In genomic region chr3R:25069569-25069968, dm6 we compare ENCODE assay signal across 1 fruit fly cellular context.
TF ChIP-seq lines count a peak whose summit lies in the region.

TSS of gene Stt3B (minus strand) at chr3R:25069637.
TSS of gene CG11839 (plus strand) at chr3R:25069927.

TF ChIP-seq in whole organism, embryonic, 481 proteins besides CTCF, POLR2A, EP300 and RAD21 (continued from another document and continues in another):
- peak; percentile 75 for TF ChIP-seq Chrac-16 (GFP tag; optimal IDR thresholded peaks at IDR 0.05; lab: Kevin White, UChicago)
- no peak for TF ChIP-seq ap (GFP tag; IDR thresholded peaks at IDR 0.05; lab: Robert Waterston, UW)
- TF ChIP-seq ems (GFP tag; optimal IDR thresholded peaks at IDR 0.05; lab: Kevin White, UChicago) = peak; percentile 82
- peak; percentile 69 for TF ChIP-seq CG13296 (GFP tag; optimal IDR thresholded peaks at IDR 0.05; lab: Kevin White, UChicago)
- peak; percentile 24 for TF ChIP-seq fd96Cb (tag; optimal IDR thresholded peaks at IDR 0.05; lab: Kevin White, UChicago)
- TF ChIP-seq CG3726 (GFP tag; IDR thresholded peaks at IDR 0.05; lab: Robert Waterston, UW) = no peak
- no peak for TF ChIP-seq Sox102F (GFP tag; optimal IDR thresholded peaks at IDR 0.05; lab: Kevin White, UChicago)
- no peak for TF ChIP-seq D19A (tag; optimal IDR thresholded peaks at IDR 0.05; lab: Kevin White, UChicago)
- TF ChIP-seq CG1792 (GFP tag; optimal IDR thresholded peaks at IDR 0.05; lab: Kevin White, UChicago) = peak; percentile 73
- TF ChIP-seq CG12219 (GFP tag; optimal IDR thresholded peaks at IDR 0.05; lab: Kevin White, UChicago) = no peak
- TF ChIP-seq CG12071 (GFP tag; optimal IDR thresholded peaks at IDR 0.05; lab: Kevin White, UChicago) = no peak
- TF ChIP-seq slbo (GFP tag; IDR thresholded peaks at IDR 0.05; lab: Robert Waterston, UW) = no peak; the same call in 1 of the 2 replicates
- no peak for TF ChIP-seq ash1 (GFP tag; optimal IDR thresholded peaks at IDR 0.05; lab: Kevin White, UChicago)
- TF ChIP-seq Dip2 (GFP tag; IDR thresholded peaks at IDR 0.05; lab: Robert Waterston, UW) = no peak
- TF ChIP-seq CG11456 (GFP tag; IDR thresholded peaks at IDR 0.05; lab: Robert Waterston, UW) = no peak
- TF ChIP-seq CG9797 (GFP tag; optimal IDR thresholded peaks at IDR 0.05; lab: Kevin White, UChicago) = peak; percentile 39
- TF ChIP-seq aop (GFP tag; IDR thresholded peaks at IDR 0.05; lab: Robert Waterston, UW) = no peak
- TF ChIP-seq CG34224 (GFP tag; IDR thresholded peaks at IDR 0.05; lab: Robert Waterston, UW; ENCODE audit: partially characterized antibody) = peak; percentile 93
- TF ChIP-seq Lhr (GFP tag; optimal IDR thresholded peaks at IDR 0.05; lab: Kevin White, UChicago) = no peak
- TF ChIP-seq ci (GFP tag; IDR thresholded peaks at IDR 0.05; lab: Robert Waterston, UW) = no peak
- TF ChIP-seq CG4328 (GFP tag; optimal IDR thresholded peaks at IDR 0.05; lab: Kevin White, UChicago) = peak; percentile 41
- TF ChIP-seq crc (GFP tag; optimal IDR thresholded peaks at IDR 0.05; lab: Kevin White, UChicago) = peak; percentile 74
- no peak for TF ChIP-seq CG2678 (tag; optimal IDR thresholded peaks at IDR 0.05; lab: Kevin White, UChicago)
- no peak for TF ChIP-seq Lim3 (GFP tag; IDR thresholded peaks at IDR 0.05; lab: Robert Waterston, UW)
- peak; percentile 93 for TF ChIP-seq Sin3A (optimal IDR thresholded peaks at IDR 0.05; lab: Kevin White, UChicago)
- peak; percentile 81 for TF ChIP-seq shn (GFP tag; optimal IDR thresholded peaks at IDR 0.05; lab: Kevin White, UChicago)
- no peak for TF ChIP-seq CG10274 (GFP tag; optimal IDR thresholded peaks at IDR 0.05; lab: Kevin White, UChicago)
- TF ChIP-seq Six4 (GFP tag; optimal IDR thresholded peaks at IDR 0.05; lab: Kevin White, UChicago) = peak; percentile 74
- TF ChIP-seq Rx (GFP tag; IDR thresholded peaks at IDR 0.05; lab: Robert Waterston, UW) = no peak
- no peak for TF ChIP-seq Vsx1 (GFP tag; optimal IDR thresholded peaks at IDR 0.05; lab: Kevin White, UChicago)
- no peak for TF ChIP-seq bsh (GFP tag; optimal IDR thresholded peaks at IDR 0.05; lab: Kevin White, UChicago)
- TF ChIP-seq Xrp1 (GFP tag; IDR thresholded peaks at IDR 0.05; lab: Robert Waterston, UW) = peak; percentile 62; the same call in 1 of the 2 replicates
- no peak for TF ChIP-seq CG5180 (GFP tag; optimal IDR thresholded peaks at IDR 0.05; lab: Kevin White, UChicago)
- peak; percentile 75 for TF ChIP-seq chn (GFP tag; optimal IDR thresholded peaks at IDR 0.05; lab: Kevin White, UChicago)
- no peak for TF ChIP-seq kah (GFP tag; optimal IDR thresholded peaks at IDR 0.05; lab: Kevin White, UChicago)
- TF ChIP-seq CG7372 (GFP tag; IDR thresholded peaks at IDR 0.05; lab: Robert Waterston, UW) = peak; percentile 70
- peak; percentile 23 for TF ChIP-seq CG7745 (tag; optimal IDR thresholded peaks at IDR 0.05; lab: Kevin White, UChicago)
- no peak for TF ChIP-seq danr (GFP tag; IDR thresholded peaks at IDR 0.05; lab: Robert Waterston, UW)
- no peak for TF ChIP-seq CG8765 (GFP tag; IDR thresholded peaks at IDR 0.05; lab: Robert Waterston, UW)
- TF ChIP-seq abd-A (tag; optimal IDR thresholded peaks at IDR 0.05; lab: Kevin White, UChicago) = no peak
- TF ChIP-seq CG15073 (GFP tag; optimal IDR thresholded peaks at IDR 0.05; lab: Kevin White, UChicago) = no peak
- peak in 1 of 2 experiments; percentile 35 for TF ChIP-seq tll (GFP tag; optimal IDR thresholded peaks at IDR 0.05; lab: Kevin White, UChicago)
- TF ChIP-seq ase (GFP tag; IDR thresholded peaks at IDR 0.05; lab: Robert Waterston, UW) = no peak; the same call in 2 of the 3 replicates
- no peak for TF ChIP-seq dmrt99B (tag; optimal IDR thresholded peaks at IDR 0.05; lab: Kevin White, UChicago)
- peak; percentile 76 for TF ChIP-seq pfk (GFP tag; optimal IDR thresholded peaks at IDR 0.05; lab: Kevin White, UChicago)
- TF ChIP-seq CG17359 (tag; optimal IDR thresholded peaks at IDR 0.05; lab: Kevin White, UChicago) = no peak
- TF ChIP-seq CG6654 (GFP tag; optimal IDR thresholded peaks at IDR 0.05; lab: Kevin White, UChicago) = no peak
- TF ChIP-seq CG7963 (GFP tag; IDR thresholded peaks at IDR 0.05; lab: Robert Waterston, UW; ENCODE audit: partially characterized antibody) = peak; percentile 66; the same call in 2 of the 3 replicates
- no peak for TF ChIP-seq tio (GFP tag; optimal IDR thresholded peaks at IDR 0.05; lab: Kevin White, UChicago)
- peak; percentile 78 for TF ChIP-seq CG4424 (GFP tag; optimal IDR thresholded peaks at IDR 0.05; lab: Kevin White, UChicago)
- TF ChIP-seq CG31224 (GFP tag; IDR thresholded peaks at IDR 0.05; lab: Robert Waterston, UW) = no peak
- peak; percentile 56; the same call in 1 of the 2 replicates for TF ChIP-seq CG17328 (GFP tag; IDR thresholded peaks at IDR 0.05; lab: Robert Waterston, UW)
- peak; percentile 48 for TF ChIP-seq zen (tag; optimal IDR thresholded peaks at IDR 0.05; lab: Kevin White, UChicago)
- TF ChIP-seq ind (GFP tag; optimal IDR thresholded peaks at IDR 0.05; lab: Kevin White, UChicago) = peak; percentile 81
- no peak for TF ChIP-seq p53 (GFP tag; optimal IDR thresholded peaks at IDR 0.05; lab: Kevin White, UChicago)
- no peak for TF ChIP-seq CG16815 (GFP tag; optimal IDR thresholded peaks at IDR 0.05; lab: Kevin White, UChicago)
- TF ChIP-seq pita (GFP tag; optimal IDR thresholded peaks at IDR 0.05; lab: Kevin White, UChicago) = no peak
- TF ChIP-seq cato (GFP tag; optimal IDR thresholded peaks at IDR 0.05; lab: Kevin White, UChicago; ENCODE audit: borderline replicate concordance) = no peak
- no peak for TF ChIP-seq gcm (GFP tag; optimal IDR thresholded peaks at IDR 0.05; lab: Kevin White, UChicago)
- no peak for TF ChIP-seq ab (GFP tag; optimal IDR thresholded peaks at IDR 0.05; lab: Kevin White, UChicago)
- TF ChIP-seq cg (GFP tag; optimal IDR thresholded peaks at IDR 0.05; lab: Kevin White, UChicago) = no peak
- no peak for TF ChIP-seq CG11695 (GFP tag; IDR thresholded peaks at IDR 0.05; lab: Robert Waterston, UW)
- no peak for TF ChIP-seq pb (GFP tag; optimal IDR thresholded peaks at IDR 0.05; lab: Kevin White, UChicago)
- TF ChIP-seq CG33557 (GFP tag; optimal IDR thresholded peaks at IDR 0.05; lab: Kevin White, UChicago) = peak; percentile 54
- no peak for TF ChIP-seq fd102C (GFP tag; optimal IDR thresholded peaks at IDR 0.05; lab: Kevin White, UChicago)
- peak; percentile 72 for TF ChIP-seq bab2 (GFP tag; optimal IDR thresholded peaks at IDR 0.05; lab: Kevin White, UChicago)
- peak; percentile 32 for TF ChIP-seq CG8089 (GFP tag; optimal IDR thresholded peaks at IDR 0.05; lab: Kevin White, UChicago)
- peak; percentile 72 for TF ChIP-seq CG15601 (tag; optimal IDR thresholded peaks at IDR 0.05; lab: Kevin White, UChicago)
- TF ChIP-seq CG15696 (tag; optimal IDR thresholded peaks at IDR 0.05; lab: Kevin White, UChicago) = peak; percentile 58
- peak; percentile 70; the same call in 1 of the 2 replicates for TF ChIP-seq nerfin-2 (GFP tag; IDR thresholded peaks at IDR 0.05; lab: Robert Waterston, UW; ENCODE audit: partially characterized antibody)
- TF ChIP-seq CG12236 (GFP tag; optimal IDR thresholded peaks at IDR 0.05; lab: Kevin White, UChicago) = peak; percentile 46
- peak; percentile 77 for TF ChIP-seq pnt (GFP tag; optimal IDR thresholded peaks at IDR 0.05; lab: Kevin White, UChicago)
- TF ChIP-seq PHDP (tag; optimal IDR thresholded peaks at IDR 0.05; lab: Kevin White, UChicago) = peak; percentile 59
- peak; percentile 30 for TF ChIP-seq CG7987 (GFP tag; optimal IDR thresholded peaks at IDR 0.05; lab: Kevin White, UChicago)
- peak; percentile 6 for TF ChIP-seq CG3407 (GFP tag; optimal IDR thresholded peaks at IDR 0.05; lab: Kevin White, UChicago)
- 0 out of 2 replicates have a peak, but pooled peaks have one; percentile 23 for TF ChIP-seq esg (GFP tag; conservative IDR thresholded peaks at IDR 0.05; lab: Robert Waterston, UW)
- TF ChIP-seq Bgb (GFP tag; IDR thresholded peaks at IDR 0.05; lab: Robert Waterston, UW; ENCODE audit: partially characterized antibody) = peak; percentile 91
- no peak for TF ChIP-seq seq (GFP tag; IDR thresholded peaks at IDR 0.05; lab: Robert Waterston, UW)
- no peak for TF ChIP-seq CG18619 (GFP tag; optimal IDR thresholded peaks at IDR 0.05; lab: Kevin White, UChicago)
- TF ChIP-seq Deaf1 (tag; optimal IDR thresholded peaks at IDR 0.05; lab: Kevin White, UChicago) = no peak
- no peak for TF ChIP-seq GATAe (GFP tag; conservative IDR thresholded peaks at IDR 0.05; lab: Robert Waterston, UW)
- TF ChIP-seq CG31441 (GFP tag; IDR thresholded peaks at IDR 0.05; lab: Robert Waterston, UW) = no peak
- peak; percentile 53 for TF ChIP-seq Mes4 (GFP tag; optimal IDR thresholded peaks at IDR 0.05; lab: Kevin White, UChicago)
- TF ChIP-seq CG1603 (tag; optimal IDR thresholded peaks at IDR 0.05; lab: Kevin White, UChicago) = peak; percentile 93
- no peak for TF ChIP-seq CG11696 (GFP tag; IDR thresholded peaks at IDR 0.05; lab: Robert Waterston, UW)
- TF ChIP-seq CG9215 (GFP tag; IDR thresholded peaks at IDR 0.05; lab: Robert Waterston, UW) = no peak
- TF ChIP-seq grau (tag; optimal IDR thresholded peaks at IDR 0.05; lab: Kevin White, UChicago) = peak; percentile 73
- TF ChIP-seq dimm (GFP tag; IDR thresholded peaks at IDR 0.05; lab: Robert Waterston, UW) = no peak
- no peak for TF ChIP-seq Gsc (GFP tag; IDR thresholded peaks at IDR 0.05; lab: Robert Waterston, UW)
- TF ChIP-seq CG31365 (tag; optimal IDR thresholded peaks at IDR 0.05; lab: Kevin White, UChicago) = no peak
- peak; percentile 78 for TF ChIP-seq tx (GFP tag; optimal IDR thresholded peaks at IDR 0.05; lab: Kevin White, UChicago)
- TF ChIP-seq CG32767 (GFP tag; IDR thresholded peaks at IDR 0.05; lab: Robert Waterston, UW) = no peak
- TF ChIP-seq CG13894 (tag; optimal IDR thresholded peaks at IDR 0.05; lab: Kevin White, UChicago) = no peak
- TF ChIP-seq nmo (GFP tag; optimal IDR thresholded peaks at IDR 0.05; lab: Kevin White, UChicago) = peak; percentile 88
- peak; percentile 55 to 82 for TF ChIP-seq chif (GFP tag; optimal IDR thresholded peaks at IDR 0.05; lab: Kevin White, UChicago)
- no peak; the same call in 1 of the 2 replicates for TF ChIP-seq Ptx1 (GFP tag; IDR thresholded peaks at IDR 0.05; lab: Robert Waterston, UW)
- no peak for TF ChIP-seq CG6854 (GFP tag; optimal IDR thresholded peaks at IDR 0.05; lab: Kevin White, UChicago)
- TF ChIP-seq CG12104 (GFP tag; optimal IDR thresholded peaks at IDR 0.05; lab: Kevin White, UChicago) = peak; percentile 62
- TF ChIP-seq ftz-f1 (GFP tag; optimal IDR thresholded peaks at IDR 0.05; lab: Kevin White, UChicago) = peak; percentile 25
- TF ChIP-seq CG30020 (tag; optimal IDR thresholded peaks at IDR 0.05; lab: Kevin White, UChicago) = peak; percentile 91
- peak; percentile 91 for TF ChIP-seq CG14860 (GFP tag; IDR thresholded peaks at IDR 0.05; lab: Robert Waterston, UW; ENCODE audit: partially characterized antibody)
- TF ChIP-seq CG10267 (tag; optimal IDR thresholded peaks at IDR 0.05; lab: Kevin White, UChicago) = peak; percentile 77
- peak; percentile 35 for TF ChIP-seq emc (GFP tag; optimal IDR thresholded peaks at IDR 0.05; lab: Kevin White, UChicago)
- no peak for TF ChIP-seq CG11504 (tag; optimal IDR thresholded peaks at IDR 0.05; lab: Kevin White, UChicago)
- TF ChIP-seq Sry-δ (GFP tag; optimal IDR thresholded peaks at IDR 0.05; lab: Kevin White, UChicago) = peak; percentile 97
- TF ChIP-seq Awh (GFP tag; IDR thresholded peaks at IDR 0.05; lab: Robert Waterston, UW) = no peak
- peak; percentile 57 for TF ChIP-seq twi (tag; optimal IDR thresholded peaks at IDR 0.05; lab: Kevin White, UChicago)
- TF ChIP-seq mirr (GFP tag; optimal IDR thresholded peaks at IDR 0.05; lab: Kevin White, UChicago) = no peak
- TF ChIP-seq Dp (GFP tag; optimal IDR thresholded peaks at IDR 0.05; lab: Kevin White, UChicago) = peak; percentile 44
- TF ChIP-seq CG2199 (GFP tag; IDR thresholded peaks at IDR 0.05; lab: Robert Waterston, UW) = 0 out of 3 replicates have a peak, but pooled peaks have one; percentile 29
- TF ChIP-seq toy (GFP tag; IDR thresholded peaks at IDR 0.05; lab: Robert Waterston, UW) = no peak
- peak; percentile 71 for TF ChIP-seq CG9876 (GFP tag; optimal IDR thresholded peaks at IDR 0.05; lab: Kevin White, UChicago)
- TF ChIP-seq disco-r (GFP tag; optimal IDR thresholded peaks at IDR 0.05; lab: Kevin White, UChicago) = peak; percentile 17
- TF ChIP-seq CG10321 (GFP tag; IDR thresholded peaks at IDR 0.05; lab: Robert Waterston, UW) = no peak
- TF ChIP-seq CG1529 (GFP tag; optimal IDR thresholded peaks at IDR 0.05; lab: Kevin White, UChicago) = no peak
- TF ChIP-seq sisA (GFP tag; IDR thresholded peaks at IDR 0.05; lab: Robert Waterston, UW) = no peak
- peak; percentile 42 for TF ChIP-seq psq (GFP tag; optimal IDR thresholded peaks at IDR 0.05; lab: Kevin White, UChicago)
- TF ChIP-seq inv (GFP tag; IDR thresholded peaks at IDR 0.05; lab: Robert Waterston, UW; ENCODE audit: partially characterized antibody) = peak; percentile 89
- peak; percentile 96 for TF ChIP-seq CG13287 (GFP tag; IDR thresholded peaks at IDR 0.05; lab: Robert Waterston, UW; ENCODE audit: partially characterized antibody)
- peak; percentile 84 for TF ChIP-seq bbx (GFP tag; IDR thresholded peaks at IDR 0.05; lab: Robert Waterston, UW; ENCODE audit: partially characterized antibody)
- TF ChIP-seq CG17186 (GFP tag; optimal IDR thresholded peaks at IDR 0.05; lab: Kevin White, UChicago) = peak; percentile 41
- no peak for TF ChIP-seq oc (tag; optimal IDR thresholded peaks at IDR 0.05; lab: Kevin White, UChicago)
- peak; percentile 89 for TF ChIP-seq CG2129 (GFP tag; IDR thresholded peaks at IDR 0.05; lab: Robert Waterston, UW; ENCODE audit: partially characterized antibody)
- peak; percentile 18 for TF ChIP-seq schlank (tag; optimal IDR thresholded peaks at IDR 0.05; lab: Kevin White, UChicago)
- TF ChIP-seq ranshi (GFP tag; IDR thresholded peaks at IDR 0.05; lab: Robert Waterston, UW) = no peak
- TF ChIP-seq vvl (GFP tag; IDR thresholded peaks at IDR 0.05; lab: Robert Waterston, UW) = peak; percentile 68
- TF ChIP-seq CG6254 (GFP tag; optimal IDR thresholded peaks at IDR 0.05; lab: Kevin White, UChicago) = no peak
- TF ChIP-seq bigmax (GFP tag; optimal IDR thresholded peaks at IDR 0.05; lab: Kevin White, UChicago) = no peak
- peak; percentile 72 for TF ChIP-seq CG17829 (tag; optimal IDR thresholded peaks at IDR 0.05; lab: Kevin White, UChicago)
- no peak for TF ChIP-seq gem (tag; optimal IDR thresholded peaks at IDR 0.05; lab: Kevin White, UChicago)
- peak; percentile 48; the same call in 1 of the 2 replicates for TF ChIP-seq peb (GFP tag; IDR thresholded peaks at IDR 0.05; lab: Robert Waterston, UW)
- TF ChIP-seq wek (GFP tag; optimal IDR thresholded peaks at IDR 0.05; lab: Kevin White, UChicago) = no peak
- TF ChIP-seq pum (GFP tag; optimal IDR thresholded peaks at IDR 0.05; lab: Kevin White, UChicago) = peak; percentile 68
